Worm (Caenorhabditis elegans) whole organism, late embryonic: ENCODE data around the gene M02H5.8.

Experiments
- rnt-1 ChIP-seq: sonication (generic microtip); optimal IDR thresholded peaks from 2 replicates; lab custom pipeline; 2016; ENCODE audit warnings: missing genetic modification characterization, missing compliant biosample characterization
- tbx-2 ChIP-seq: sonication (generic microtip); optimal IDR thresholded peaks from 2 replicates; lab custom pipeline; 2016; ENCODE audit warnings: missing genetic modification characterization, missing compliant biosample characterization

- TF ChIP-seq tbx-2 (tag; lab: Kevin White, UChicago) (no peak), rnt-1 (no peak)
Measured at ce11 chrV:465355-465754, 15.6 kb downstream of the M02H5.8 start.
